Fruit fly (Drosophila melanogaster): ENCODE results near the gene Sgs7.

The Sgs7 gene

dm6 chr3L:11493090-11493807 lies 16.4 kb upstream of the Sgs7 start (continued):
- TF ChIP-seq CG6808 (GFP tag; optimal IDR thresholded peaks at IDR 0.05) (no peak), topi (GFP tag; optimal IDR thresholded peaks at IDR 0.05) (peak; percentile 28), fd85E (GFP tag; optimal IDR thresholded peaks at IDR 0.05) (peak; percentile 40), fkh (GFP tag; optimal IDR thresholded peaks at IDR 0.05) (no peak), vri (GFP tag; optimal IDR thresholded peaks at IDR 0.05) (peak; percentile 25), CG6163 (GFP tag; IDR thresholded peaks at IDR 0.05) (peak; percentile 36; the same call in 1 of the 3 replicates)

dm6 chr3L:11508337-11508736 lies 1.3 kb upstream of the Sgs7 start, which contains the start of gene CG33500:
Gene CG33500, plus strand, starts transcription at chr3L:11508637.
- no peak for TF ChIP-seq dac (GFP tag; optimal IDR thresholded peaks at IDR 0.05)
- no peak for TF ChIP-seq CG31627 (GFP tag; optimal IDR thresholded peaks at IDR 0.05)
- no peak for TF ChIP-seq Lpt (GFP tag; optimal IDR thresholded peaks at IDR 0.05)
- no peak for TF ChIP-seq pdm3 (GFP tag; optimal IDR thresholded peaks at IDR 0.05)
- no peak for TF ChIP-seq esn (GFP tag; optimal IDR thresholded peaks at IDR 0.05)
- TF ChIP-seq net (GFP tag; optimal IDR thresholded peaks at IDR 0.05), result no peak
- TF ChIP-seq Gug (GFP tag; IDR thresholded peaks at IDR 0.05), result no peak
- no peak for TF ChIP-seq fkh (GFP tag; optimal IDR thresholded peaks at IDR 0.05)
- no peak for TF ChIP-seq Hr4 (GFP tag; optimal IDR thresholded peaks at IDR 0.05)
- TF ChIP-seq ss (GFP tag; optimal IDR thresholded peaks at IDR 0.05), result no peak
- TF ChIP-seq CG1621 (tag; optimal IDR thresholded peaks at IDR 0.05), result no peak
- no peak for TF ChIP-seq fd59A (GFP tag; optimal IDR thresholded peaks at IDR 0.05)
- TF ChIP-seq CG6854 (GFP tag; optimal IDR thresholded peaks at IDR 0.05), result no peak
- no peak for TF ChIP-seq OdsH (GFP tag; optimal IDR thresholded peaks at IDR 0.05)
- TF ChIP-seq CG7368 (GFP tag; optimal IDR thresholded peaks at IDR 0.05), result no peak
- TF ChIP-seq lz (GFP tag; optimal IDR thresholded peaks at IDR 0.05), result no peak
- no peak for TF ChIP-seq achi (GFP tag; optimal IDR thresholded peaks at IDR 0.05)
- no peak for TF ChIP-seq CG16779 (tag; optimal IDR thresholded peaks at IDR 0.05)
- no peak for TF ChIP-seq CG8119 (GFP tag; IDR thresholded peaks at IDR 0.05)
- no peak for TF ChIP-seq CG9139 (GFP tag; optimal IDR thresholded peaks at IDR 0.05)

dm6 chr3L:11510489-11510888 lies 828 bp downstream of the Sgs7 start, which contains the start of gene CG33272:
Gene CG33272, minus strand, starts transcription at chr3L:11510589.
- no peak for TF ChIP-seq salr (GFP tag; optimal IDR thresholded peaks at IDR 0.05)
- TF ChIP-seq Sox14 (GFP tag; optimal IDR thresholded peaks at IDR 0.05), result no peak
- TF ChIP-seq Ets96B (tag; optimal IDR thresholded peaks at IDR 0.05), result no peak
- TF ChIP-seq CG15336 (GFP tag; IDR thresholded peaks at IDR 0.05), result no peak
- no peak for TF ChIP-seq fd85E (GFP tag; optimal IDR thresholded peaks at IDR 0.05)
- TF ChIP-seq Hr4 (GFP tag; optimal IDR thresholded peaks at IDR 0.05), result no peak
- TF ChIP-seq svp (GFP tag), result no peak
- no peak for TF ChIP-seq topi (GFP tag; optimal IDR thresholded peaks at IDR 0.05)

dm6 chr3L:11511243-11511642 lies 1.6 kb downstream of the Sgs7 start:
- TF ChIP-seq fkh (GFP tag; optimal IDR thresholded peaks at IDR 0.05), result peak; percentile 2
- TF ChIP-seq CG4318 (GFP tag; optimal IDR thresholded peaks at IDR 0.05), result no peak
- TF ChIP-seq Blimp-1 (GFP tag; optimal IDR thresholded peaks at IDR 0.05), result no peak

- TF ChIP-seq lz (GFP tag; optimal IDR thresholded peaks at IDR 0.05), result no peak
- no peak for TF ChIP-seq topi (GFP tag; optimal IDR thresholded peaks at IDR 0.05)
- TF ChIP-seq CG32006 (GFP tag; optimal IDR thresholded peaks at IDR 0.05), result no peak
- TF ChIP-seq CG8119 (GFP tag; IDR thresholded peaks at IDR 0.05), result no peak
- no peak for TF ChIP-seq CG10631 (GFP tag; optimal IDR thresholded peaks at IDR 0.05)
- no peak for TF ChIP-seq Lpt (GFP tag; optimal IDR thresholded peaks at IDR 0.05)
- no peak for TF ChIP-seq Eip75B (GFP tag; optimal IDR thresholded peaks at IDR 0.05)
- no peak for TF ChIP-seq CG6792 (GFP tag; optimal IDR thresholded peaks at IDR 0.05)
- no peak for TF ChIP-seq eg (GFP tag; IDR thresholded peaks at IDR 0.05)
Observed at dm6 chr3L:11511921-11512320, 2.3 kb downstream of the Sgs7 start, which contains the start of gene Sgs3. Gene Sgs3, plus strand, starts transcription at chr3L:11512221.
